Worm (Caenorhabditis elegans): ENCODE data around the gene H28G03.3.

ce11 chrX:5214790-5215189, 11.4 kb downstream of the H28G03.3 start:
- TF ChIP-seq lin-13 (GFP tag; optimal IDR thresholded peaks at IDR 0.05) (no peak), aly-2 (tag; optimal IDR thresholded peaks at IDR 0.05) (no peak), sem-4 (tag; optimal IDR thresholded peaks at IDR 0.05) (no peak)
